Worm (Caenorhabditis elegans) whole organism, L4/young adult: ENCODE results near the gene F41C3.11.

Source experiments
- W03F9.2 ChIP-seq: fragments of 150-350 bp; optimal IDR thresholded peaks from 2 replicates; lab custom pipeline; 2014; ENCODE audit warnings: missing biosample characterization, missing genetic modification characterization
- dao-5 ChIP-seq: sonication (generic microtip); optimal IDR thresholded peaks from 2 replicates; lab custom pipeline; 2016; ENCODE audit warnings: missing genotype, missing genetic modification characterization, moderate library complexity, missing compliant biosample characterization
- him-1 ChIP-seq: sonication (generic microtip); optimal IDR thresholded peaks from 2 replicates; lab custom pipeline; 2016; ENCODE audit warnings: missing genotype, missing genetic modification reagents, missing genetic modification characterization, missing compliant biosample characterization

F41C3.11 gene

DNA sequence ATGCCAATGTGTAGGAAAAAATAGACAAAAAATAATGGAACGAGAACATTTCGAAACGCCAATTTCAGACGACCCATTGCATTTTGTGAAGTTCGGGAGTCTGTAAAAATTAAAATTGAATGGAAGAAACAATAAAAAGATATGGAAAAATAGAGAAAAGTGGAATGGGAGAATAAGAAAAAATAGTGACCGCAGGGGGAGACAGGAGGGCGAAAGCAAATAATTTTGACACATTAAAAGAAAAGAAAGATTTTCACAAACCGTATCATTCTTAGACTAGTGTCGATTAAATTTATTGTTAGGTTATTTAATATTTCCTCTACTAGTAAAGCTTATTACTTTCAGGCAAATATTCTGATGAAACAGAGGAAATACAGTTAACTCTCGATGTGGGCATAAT lies at the start of gene F41C3.11:
F41C3.11 (minus strand) TSS at position 101 of the 400 bp plus-strand sequence.
- no peak for TF ChIP-seq him-1 (tag; lab: Kevin White, UChicago)
- TF ChIP-seq dao-5 (tag; lab: Kevin White, UChicago): no peak
- TF ChIP-seq W03F9.2: no peak

DNA sequence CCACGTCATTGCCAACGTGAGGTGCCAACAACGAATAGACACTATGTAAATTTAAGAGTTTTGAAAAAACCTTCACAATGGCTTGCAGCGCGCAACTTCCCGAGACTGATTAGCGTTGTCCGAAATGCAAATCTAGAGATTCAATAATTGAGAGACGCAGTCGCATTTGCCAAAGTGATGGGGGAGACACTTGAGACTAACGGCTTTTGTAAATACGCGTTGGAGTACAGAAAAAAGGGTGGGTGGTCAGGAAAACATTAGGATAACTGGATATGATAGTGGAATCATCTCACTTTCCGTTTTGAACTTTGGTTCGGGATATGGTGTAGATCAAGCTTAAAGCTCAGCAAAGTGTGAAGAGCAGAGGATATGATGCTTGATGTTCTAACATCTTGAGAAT lies 46.0 kb upstream of the F41C3.11 start:
- no peak for TF ChIP-seq him-1 (tag; lab: Kevin White, UChicago)

DNA sequence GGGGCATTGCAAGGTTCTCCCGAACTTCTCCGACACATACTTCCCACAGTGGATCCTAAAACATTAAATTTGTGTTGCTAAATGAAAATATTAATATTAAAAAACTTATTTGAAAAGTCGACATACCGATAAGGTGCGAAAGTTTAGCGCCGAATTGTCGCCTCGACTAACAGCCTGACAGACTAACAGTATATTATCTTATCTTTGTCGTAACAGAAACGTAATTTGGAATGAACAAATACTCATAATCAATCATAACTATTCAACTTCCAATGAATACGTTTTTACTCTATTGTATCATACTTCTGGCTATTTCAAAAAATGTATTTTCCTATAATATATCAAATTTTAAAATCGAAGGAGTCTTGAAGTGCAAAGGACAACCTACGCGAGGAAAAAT lies 43.2 kb upstream of the F41C3.11 start, which contains the start of gene F26G1.11:
F26G1.11 (plus strand) TSS at position 205 of the 400 bp plus-strand sequence.
- TF ChIP-seq W03F9.2 (no peak), him-1 (tag; lab: Kevin White, UChicago) (no peak), dao-5 (tag; lab: Kevin White, UChicago) (no peak)

DNA sequence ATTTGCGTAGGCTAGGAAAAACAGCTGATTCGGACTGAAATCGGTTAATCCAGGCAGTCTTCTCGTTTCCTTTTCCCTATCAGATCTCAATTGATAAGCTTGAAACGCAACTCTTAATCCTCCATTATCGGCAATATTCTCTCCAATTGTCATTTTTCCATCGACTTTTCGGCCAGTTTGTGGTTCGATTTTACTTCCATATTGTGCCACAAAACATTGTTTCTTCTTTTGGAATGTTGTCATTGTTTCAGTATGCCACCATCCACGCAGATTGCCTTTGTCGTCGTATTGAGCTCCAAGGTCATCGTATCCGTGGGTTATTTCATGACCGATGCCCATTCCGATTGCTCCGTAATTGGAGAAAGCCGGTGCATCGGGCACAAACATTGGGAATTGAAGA lies 42.1 kb upstream of the F41C3.11 start:
- TF ChIP-seq dao-5 (tag; lab: Kevin White, UChicago) (no peak), W03F9.2 (no peak), him-1 (tag; lab: Kevin White, UChicago) (no peak)

DNA sequence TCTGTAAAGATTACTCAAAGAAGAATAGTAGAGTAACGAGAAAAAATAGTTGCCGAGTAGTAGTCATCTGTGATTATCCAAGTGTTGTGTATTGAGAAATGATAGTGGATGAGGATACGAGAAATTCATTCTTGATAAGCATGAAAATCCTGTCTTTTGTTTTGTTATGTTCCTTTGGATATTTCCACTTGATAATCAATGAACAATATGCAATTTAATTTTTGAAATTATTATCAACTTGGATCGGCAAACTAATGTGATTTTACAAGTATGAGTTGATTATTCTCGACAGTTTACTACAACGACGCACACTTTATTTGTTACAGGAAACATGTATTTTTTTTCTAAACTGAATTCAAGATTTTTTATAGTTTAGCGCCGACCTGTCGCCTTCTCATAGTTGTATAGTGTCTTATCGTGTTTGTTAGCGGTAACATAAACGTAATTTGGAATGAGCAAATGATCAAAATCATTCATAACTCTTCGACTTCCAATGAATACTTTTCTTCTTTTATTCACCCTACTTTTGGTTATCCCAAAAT lies 40.2 kb upstream of the F41C3.11 start, which contains the start of the genes F26G1.9 and F26G1.10:
F26G1.9 (minus strand) TSS at position 101 of the 542 bp plus-strand sequence.
F26G1.10 (plus strand) TSS at position 492 of the 542 bp plus-strand sequence.
- TF ChIP-seq him-1 (tag; lab: Kevin White, UChicago) (no peak), dao-5 (tag; lab: Kevin White, UChicago) (no peak), W03F9.2 (no peak)

DNA sequence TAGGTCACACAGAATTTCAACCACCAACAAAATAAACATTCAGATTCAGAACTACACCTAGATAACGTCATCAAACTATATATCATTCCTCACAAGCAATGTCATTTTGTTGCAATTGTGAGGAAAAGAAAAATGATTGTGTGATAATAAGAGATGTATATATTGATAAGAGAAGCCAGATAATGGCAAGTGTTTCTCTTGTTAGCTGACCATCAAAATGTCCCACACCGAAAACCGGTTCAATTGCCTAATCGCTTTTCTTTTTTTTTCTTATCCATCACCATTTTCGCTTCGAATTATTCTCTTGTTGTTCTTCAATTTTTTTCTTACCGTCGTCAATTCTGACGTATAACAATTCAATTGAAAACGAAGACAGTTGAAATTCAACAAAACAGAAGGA lies 38.7 kb upstream of the F41C3.11 start:
- TF ChIP-seq dao-5 (tag; lab: Kevin White, UChicago) (no peak), him-1 (tag; lab: Kevin White, UChicago) (no peak), W03F9.2 (no peak)

DNA sequence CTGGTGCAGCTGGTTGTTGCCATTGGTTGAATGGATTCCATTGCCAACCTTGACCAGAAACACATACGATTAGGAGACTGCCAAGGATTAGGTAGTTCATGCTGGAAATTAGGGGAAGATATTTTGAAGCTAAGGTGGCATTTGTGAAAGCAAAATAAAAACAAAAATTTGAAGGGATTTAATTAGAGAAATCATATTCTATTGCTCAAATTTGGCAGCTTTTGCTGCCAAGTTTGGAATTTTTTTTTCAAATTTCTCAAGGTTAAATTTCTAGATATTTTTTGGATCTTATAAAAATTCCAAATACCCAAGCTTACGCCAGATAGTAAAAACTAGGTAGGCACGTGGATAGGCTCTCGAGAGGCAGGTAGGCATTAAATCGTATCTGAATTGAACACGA lies 37.5 kb upstream of the F41C3.11 start, which contains the start of gene F26G1.5:
F26G1.5 (minus strand) TSS at position 101 of the 400 bp plus-strand sequence.
- TF ChIP-seq him-1 (tag; lab: Kevin White, UChicago) (no peak), W03F9.2 (no peak), dao-5 (tag; lab: Kevin White, UChicago) (no peak)

DNA sequence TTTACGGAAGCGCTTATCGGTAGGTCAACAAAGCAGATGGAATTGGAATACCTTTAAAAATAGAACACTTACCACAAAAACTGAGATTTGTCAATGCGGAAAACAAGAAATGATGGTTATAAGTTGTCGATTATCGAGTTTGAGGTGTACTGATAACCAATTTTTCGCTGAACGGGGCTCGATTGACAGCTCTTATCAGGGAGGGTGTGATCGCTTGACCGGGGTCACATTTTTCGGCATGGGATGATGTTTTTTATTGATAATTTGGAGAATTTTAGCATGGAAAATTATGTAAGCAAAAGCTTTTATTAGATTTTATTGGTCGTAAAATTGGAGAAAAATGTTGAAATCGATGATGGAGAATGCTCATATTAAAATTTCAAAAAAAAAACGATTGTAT lies 36.1 kb upstream of the F41C3.11 start:
- TF ChIP-seq him-1 (tag; lab: Kevin White, UChicago) (no peak), W03F9.2 (no peak), dao-5 (tag; lab: Kevin White, UChicago) (no peak)

DNA sequence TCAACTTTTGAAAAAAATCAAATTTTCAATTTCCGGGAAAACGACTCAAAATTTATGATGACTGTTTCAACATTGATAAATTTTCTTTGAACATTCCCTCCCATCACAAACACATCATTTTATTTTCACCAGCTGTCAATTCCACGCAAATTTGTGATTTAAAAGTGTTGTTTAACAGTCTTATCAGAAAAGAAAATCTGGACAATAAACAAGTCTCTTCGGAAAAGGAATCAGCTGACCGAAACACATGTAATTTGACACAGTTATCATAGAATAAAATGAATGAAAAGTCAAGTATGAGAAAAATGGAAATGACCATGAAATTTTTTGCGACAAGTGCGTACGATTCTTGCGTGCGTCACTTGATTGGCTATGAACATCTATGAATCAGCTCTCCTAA lies 35.3 kb upstream of the F41C3.11 start:
- TF ChIP-seq dao-5 (tag; lab: Kevin White, UChicago): no peak
- no peak for TF ChIP-seq W03F9.2
- TF ChIP-seq him-1 (tag; lab: Kevin White, UChicago): no peak

DNA sequence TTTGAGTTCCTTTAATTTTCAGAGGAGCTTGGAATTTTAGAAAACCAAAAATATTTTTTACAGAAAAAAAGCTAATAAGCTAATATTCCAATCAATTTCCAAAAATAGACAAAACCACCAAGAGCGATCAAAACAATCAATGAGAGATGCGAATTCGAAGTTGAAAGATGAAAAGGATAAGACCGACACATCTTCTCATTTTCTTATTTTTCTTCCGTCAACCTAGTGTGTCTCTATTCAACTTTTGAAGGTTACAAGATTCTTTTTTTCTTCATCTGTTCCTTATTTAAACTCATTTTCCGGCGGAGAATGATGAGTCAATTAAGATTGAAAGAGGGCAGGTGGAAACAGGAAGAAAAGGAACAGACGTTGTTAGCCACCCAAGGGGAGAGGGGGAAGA lies 33.9 kb upstream of the F41C3.11 start:
- TF ChIP-seq W03F9.2 (no peak), him-1 (tag; lab: Kevin White, UChicago) (no peak), dao-5 (tag; lab: Kevin White, UChicago) (no peak)

DNA sequence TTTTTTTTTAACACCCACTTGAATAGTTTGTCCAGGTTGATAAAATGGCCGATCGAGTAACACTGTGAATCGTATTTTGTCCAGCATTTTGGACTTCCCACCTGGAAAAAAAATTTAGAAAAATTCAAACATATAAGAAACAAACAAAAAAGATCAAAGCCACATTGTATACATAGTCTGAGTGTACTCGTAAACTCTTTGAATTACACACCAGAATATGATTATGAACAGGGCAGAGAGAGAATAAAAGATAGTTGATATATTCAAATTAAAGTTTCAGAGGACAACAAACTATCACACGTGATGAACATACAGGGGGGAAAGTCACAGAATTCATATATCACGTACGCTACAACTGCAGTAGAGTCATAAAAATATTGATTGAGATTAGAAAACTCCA lies 32.5 kb upstream of the F41C3.11 start, which contains the start of gene ttm-2:
ttm-2 (minus strand) TSS at position 101 of the 400 bp plus-strand sequence.
- no peak for TF ChIP-seq him-1 (tag; lab: Kevin White, UChicago)
- no peak for TF ChIP-seq W03F9.2
- no peak for TF ChIP-seq dao-5 (tag; lab: Kevin White, UChicago)

DNA sequence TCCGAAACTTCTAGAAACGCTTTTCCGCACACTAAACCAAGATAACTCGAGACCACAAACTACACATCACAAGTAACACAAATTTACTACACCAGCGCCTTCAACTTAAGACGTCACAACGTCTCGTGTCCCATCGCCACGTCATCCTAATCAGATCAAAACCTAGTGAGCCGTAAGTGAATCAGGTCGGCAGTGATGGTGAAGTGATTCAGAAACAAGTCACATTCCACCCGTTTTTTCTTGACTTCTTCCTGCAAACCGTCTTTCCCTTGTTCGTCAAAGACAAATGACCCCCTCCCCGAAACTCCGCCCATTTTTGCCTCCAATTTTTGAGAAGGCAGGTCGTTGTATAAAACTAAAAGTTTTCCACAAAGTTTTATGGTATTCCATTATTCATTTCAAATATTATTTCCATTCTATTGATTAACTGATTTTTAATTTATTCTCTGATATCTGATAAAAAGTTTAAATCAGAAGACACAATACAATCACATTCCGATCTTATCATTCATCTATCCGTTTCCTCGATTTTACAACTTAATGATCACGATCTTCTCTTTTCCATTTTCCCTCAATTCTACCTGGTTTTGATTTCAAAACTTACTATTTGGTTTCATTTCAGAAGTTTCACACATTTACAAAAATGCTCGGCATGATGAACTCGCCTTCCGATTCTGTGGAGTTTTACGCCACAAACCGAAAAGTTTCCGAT lies 29.0 kb upstream of the F41C3.11 start, which contains the start of gene F26G1.2:
F26G1.2 (plus strand) TSS at position 508 of the 712 bp plus-strand sequence.
- TF ChIP-seq W03F9.2 (no peak), dao-5 (tag; lab: Kevin White, UChicago) (no peak), him-1 (tag; lab: Kevin White, UChicago) (no peak)

DNA sequence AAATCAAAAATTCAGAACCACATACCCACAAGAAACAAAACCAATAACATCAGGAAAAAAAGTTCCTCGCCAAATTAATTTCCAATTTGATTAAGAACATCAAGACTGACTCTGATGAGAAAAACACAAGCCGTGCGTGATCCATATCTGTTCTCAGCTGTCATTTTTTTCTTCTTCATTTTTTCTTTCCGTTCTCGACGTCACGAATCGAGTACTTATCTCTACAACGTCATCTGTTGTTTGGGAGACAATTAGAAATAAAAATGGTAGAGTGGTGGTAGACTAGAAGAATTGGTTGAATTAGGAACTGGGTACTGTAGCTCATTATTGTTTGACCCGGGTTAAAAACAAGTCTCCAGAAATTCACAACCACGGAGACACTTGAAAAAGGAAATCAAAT lies 27.3 kb upstream of the F41C3.11 start:
- TF ChIP-seq him-1 (tag; lab: Kevin White, UChicago) (no peak), dao-5 (tag; lab: Kevin White, UChicago) (no peak), W03F9.2 (no peak)

DNA sequence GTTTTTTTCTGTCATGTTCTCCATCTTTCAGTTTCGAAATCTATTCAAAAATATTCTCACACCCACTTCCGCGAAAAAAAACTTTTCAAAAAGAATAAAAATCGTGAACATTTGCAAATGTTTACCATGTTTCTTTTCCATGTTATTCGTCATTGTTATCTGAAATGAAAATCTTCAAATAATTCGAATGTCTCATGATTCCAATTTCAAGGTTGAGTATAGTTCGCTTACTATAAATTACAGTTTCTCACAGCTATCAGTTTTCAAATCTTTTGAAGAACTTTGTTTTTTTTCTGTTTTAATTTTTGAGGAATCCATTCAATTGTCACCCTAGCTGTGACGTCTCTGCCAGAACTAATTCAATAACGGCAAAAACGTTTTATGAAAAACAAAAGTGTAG lies 26.1 kb upstream of the F41C3.11 start:
- no peak for TF ChIP-seq W03F9.2
- TF ChIP-seq him-1 (tag; lab: Kevin White, UChicago): no peak
- no peak for TF ChIP-seq dao-5 (tag; lab: Kevin White, UChicago)
